Fruit fly (Drosophila melanogaster) whole organism, embryonic: ENCODE measurements around the gene RpS14a.

Experiments used
- CG11504 ChIP-seq: fragments of 200-800 bp; sonication (Bioruptor generic); optimal IDR thresholded peaks from 3 replicates; lab custom pipeline; 2019; ENCODE audit warnings: missing biosample characterization, mild to moderate bottlenecking, missing genetic modification characterization, moderate library complexity
- CG13894 ChIP-seq: fragments of 200-800 bp; sonication (Bioruptor generic); optimal IDR thresholded peaks from 3 replicates; lab custom pipeline; 2018; ENCODE audit warnings: missing biosample characterization, mild to moderate bottlenecking, missing genetic modification characterization, moderate library complexity
- CG15479 ChIP-seq: fragments of 200-800 bp; sonication (Bioruptor generic); optimal IDR thresholded peaks from 3 replicates; lab custom pipeline; 2019; ENCODE audit warnings: missing biosample characterization, mild to moderate bottlenecking, missing genetic modification characterization, moderate library complexity
- CG17829 ChIP-seq: fragments of 200-800 bp; optimal IDR thresholded peaks from 2 replicates; lab custom pipeline; 2019; ENCODE audit warnings: missing biosample characterization, mild to moderate bottlenecking, missing genetic modification characterization, moderate library complexity
- CG2116 ChIP-seq: fragments of 200-800 bp; sonication (Bioruptor generic); optimal IDR thresholded peaks from 3 replicates; lab custom pipeline; 2018; ENCODE audit warnings: missing biosample characterization, mild to moderate bottlenecking, missing genetic modification characterization
- CG31441 ChIP-seq: fragments of 200-800 bp; sonication (Bioruptor generic); IDR thresholded peaks from 2 replicates; pipeline ENCODE4 v1.3.6; 2022; ENCODE audit warnings: missing biosample characterization, missing genetic modification characterization
- CG34376 ChIP-seq: fragments of 200-800 bp; sonication (Bioruptor generic); optimal IDR thresholded peaks from 2 replicates; lab custom pipeline; 2018; ENCODE audit warnings: missing biosample characterization, mild to moderate bottlenecking, missing genetic modification characterization
- CG3847 ChIP-seq: fragments of 200-800 bp; sonication (Bioruptor generic); IDR thresholded peaks from 2 replicates; pipeline ENCODE4 v1.3.6; 2022; ENCODE audit warnings: missing biosample characterization, missing genetic modification characterization
- CG3995 ChIP-seq: fragments of 200-800 bp; sonication (Bioruptor generic); optimal IDR thresholded peaks from 3 replicates; lab custom pipeline; 2016; ENCODE audit warnings: missing biosample characterization, missing genetic modification characterization
- CG4617 ChIP-seq: fragments of 200-800 bp; sonication (Bioruptor generic); optimal IDR thresholded peaks from 3 replicates; lab custom pipeline; 2016; ENCODE audit warnings: missing biosample characterization, missing genetic modification characterization, borderline replicate concordance
- CG6272 ChIP-seq: fragments of 200-800 bp; sonication (Bioruptor generic); IDR thresholded peaks from 2 replicates; pipeline ENCODE4 v1.3.6; 2022; ENCODE audit warnings: missing biosample characterization, missing genetic modification characterization
- CG6791 ChIP-seq: fragments of 200-800 bp; sonication (Bioruptor generic); IDR thresholded peaks from 3 replicates; pipeline ENCODE4 v1.3.6; 2022; ENCODE audit warnings: missing biosample characterization, missing genetic modification characterization; ENCODE audit not compliant: partially characterized antibody
- CG6813 ChIP-seq: fragments of 200-800 bp; sonication (Bioruptor generic); optimal IDR thresholded peaks from 2 replicates; lab custom pipeline; 2017; ENCODE audit warnings: missing biosample characterization, missing genetic modification characterization, mild to moderate bottlenecking, moderate library complexity, missing genetic modification reagents
- CG7357 ChIP-seq: fragments of 200-800 bp; sonication (Bioruptor generic); IDR thresholded peaks from 3 replicates; pipeline ENCODE4 v1.3.6; 2022; ENCODE audit warnings: missing biosample characterization, missing genetic modification characterization
- CG7839 ChIP-seq: fragments of 200-800 bp; sonication (Bioruptor generic); optimal IDR thresholded peaks from 3 replicates; lab custom pipeline; 2018; ENCODE audit warnings: missing biosample characterization, mild to moderate bottlenecking, missing genetic modification characterization, moderate library complexity
- CG8478 ChIP-seq: fragments of >200 bp; optimal IDR thresholded peaks from 2 replicates; lab custom pipeline; 2018
- CG8765 ChIP-seq: fragments of 200-800 bp; sonication (Bioruptor generic); IDR thresholded peaks from 2 replicates; pipeline ENCODE4 v1.3.6; 2022; ENCODE audit warnings: missing biosample characterization, missing genetic modification characterization
- CG9727 ChIP-seq: fragments of 200-800 bp; sonication (Bioruptor generic); optimal IDR thresholded peaks from 3 replicates; lab custom pipeline; 2017; ENCODE audit warnings: missing biosample characterization, mild to moderate bottlenecking, missing genetic modification characterization
- CG9797 ChIP-seq: fragments of 200-800 bp; sonication (Bioruptor generic); optimal IDR thresholded peaks from 3 replicates; lab custom pipeline; 2018; ENCODE audit warnings: missing biosample characterization, mild to moderate bottlenecking, missing genetic modification characterization
- CG9876 ChIP-seq: fragments of 200-800 bp; sonication (Bioruptor generic); optimal IDR thresholded peaks from 2 replicates; lab custom pipeline; 2016; ENCODE audit warnings: missing biosample characterization, missing genetic modification characterization
- Kr ChIP-seq: fragments of 200-800 bp; sonication (Bioruptor generic); optimal IDR thresholded peaks from 2 replicates; lab custom pipeline; 2017; ENCODE audit warnings: missing biosample characterization, mild to moderate bottlenecking, missing genetic modification characterization
- MBD-R2 ChIP-seq: fragments of 200-800 bp; sonication (Bioruptor generic); IDR thresholded peaks from 2 replicates; pipeline ENCODE4 v1.3.6; 2022; ENCODE audit warnings: missing biosample characterization, missing genetic modification characterization
- NK7.1 ChIP-seq: fragments of 200-800 bp; sonication (Bioruptor generic); optimal IDR thresholded peaks from 3 replicates; lab custom pipeline; 2016; ENCODE audit warnings: missing biosample characterization, missing genetic modification characterization
- Poxn ChIP-seq: fragments of 200-800 bp; sonication (Bioruptor generic); IDR thresholded peaks from 2 replicates; pipeline ENCODE4 v1.3.6; 2022; ENCODE audit warnings: missing biosample characterization, missing genetic modification characterization
- Ravus ChIP-seq: fragments of 200-800 bp; sonication (Bioruptor generic); IDR thresholded peaks from 2 replicates; pipeline ENCODE4 v1.3.6; 2022; ENCODE audit warnings: missing biosample characterization, missing genetic modification characterization
- Six4 ChIP-seq: fragments of 200-800 bp; sonication (Bioruptor generic); optimal IDR thresholded peaks from 2 replicates; lab custom pipeline; 2016; ENCODE audit warnings: missing biosample characterization, missing genetic modification characterization
- Sox102F ChIP-seq: fragments of 200-800 bp; sonication (Bioruptor generic); optimal IDR thresholded peaks from 2 replicates; lab custom pipeline; 2018; ENCODE audit warnings: missing biosample characterization, mild to moderate bottlenecking, missing genetic modification characterization, moderate library complexity
- Stat92E ChIP-seq, 3 experiments: fragments of >200 bp in 2 of 3; fragments of 200-800 bp in 1 of 3; sonication (Bioruptor generic) in 1 of 3; optimal IDR thresholded peaks; 2 replicates each; lab custom pipeline; 2017 to 2019; ENCODE audit warnings: missing biosample characterization in 3 of 3, missing genetic modification characterization in 3 of 3, mild to moderate bottlenecking in 1 of 3, moderate library complexity in 1 of 3
- Usf ChIP-seq: fragments of 200-800 bp; sonication (Bioruptor generic); optimal IDR thresholded peaks from 2 replicates; lab custom pipeline; 2017; ENCODE audit warnings: missing genotype, missing biosample characterization, missing genetic modification characterization
- Xrp1 ChIP-seq: fragments of 200-800 bp; sonication (Bioruptor generic); IDR thresholded peaks from 2 replicates; pipeline ENCODE4 v1.3.6; 2022; ENCODE audit warnings: missing biosample characterization, missing genetic modification characterization
- ash1 ChIP-seq: fragments of 200-800 bp; sonication (Bioruptor generic); optimal IDR thresholded peaks from 2 replicates; lab custom pipeline; 2018; ENCODE audit warnings: missing biosample characterization, mild to moderate bottlenecking, missing genetic modification characterization
- dimm ChIP-seq: fragments of 200-800 bp; sonication (Bioruptor generic); IDR thresholded peaks from 2 replicates; pipeline ENCODE4 v1.3.6; 2022; ENCODE audit warnings: missing biosample characterization, missing genetic modification characterization
- dm ChIP-seq: fragments of 200-800 bp; sonication (Bioruptor generic); optimal IDR thresholded peaks from 3 replicates; lab custom pipeline; 2016; ENCODE audit warnings: missing biosample characterization, missing genetic modification characterization
- esg ChIP-seq: fragments of 200-800 bp; sonication (Bioruptor generic); conservative IDR thresholded peaks from 2 replicates; pipeline ENCODE4 v1.3.6; 2022; ENCODE audit warnings: missing biosample characterization, missing genetic modification characterization
- gem ChIP-seq: fragments of 200-800 bp; sonication (Bioruptor generic); optimal IDR thresholded peaks from 2 replicates; lab custom pipeline; 2019; ENCODE audit warnings: missing biosample characterization, mild to moderate bottlenecking, missing genetic modification characterization, moderate library complexity
- gro ChIP-seq: fragments of 200-800 bp; sonication (Bioruptor generic); optimal IDR thresholded peaks from 2 replicates; lab custom pipeline; 2016; ENCODE audit warnings: missing biosample characterization, missing genetic modification characterization
- ham ChIP-seq: fragments of 200-800 bp; sonication (Bioruptor generic); IDR thresholded peaks from 2 replicates; pipeline ENCODE4 v1.3.6; 2022; ENCODE audit warnings: missing biosample characterization, missing genetic modification characterization
- jigr1 ChIP-seq: fragments of 200-800 bp; sonication (Bioruptor generic); IDR thresholded peaks from 3 replicates; pipeline ENCODE4 v1.3.6; 2022; ENCODE audit warnings: missing biosample characterization, missing genetic modification characterization
- knrl ChIP-seq: fragments of 200-800 bp; sonication (Bioruptor generic); IDR thresholded peaks from 3 replicates; pipeline ENCODE4 v1.3.6; 2022; ENCODE audit warnings: missing biosample characterization, missing genetic modification characterization; ENCODE audit not compliant: partially characterized antibody
- mld ChIP-seq: fragments of 200-800 bp; sonication (Bioruptor generic); IDR thresholded peaks from 3 replicates; pipeline ENCODE4 v1.3.6; 2022; ENCODE audit warnings: missing biosample characterization, missing genetic modification characterization; ENCODE audit not compliant: partially characterized antibody
- nmo ChIP-seq: fragments of 200-800 bp; sonication (Bioruptor generic); optimal IDR thresholded peaks from 2 replicates; lab custom pipeline; 2018; ENCODE audit warnings: missing biosample characterization, mild to moderate bottlenecking, missing genetic modification characterization, moderate library complexity
- onecut ChIP-seq: fragments of 200-800 bp; sonication (Bioruptor generic); IDR thresholded peaks from 2 replicates; pipeline ENCODE4 v1.3.6; 2022; ENCODE audit warnings: missing biosample characterization, missing genetic modification characterization
- pan ChIP-seq, 4 experiments: fragments of >200 bp in 3 of 4; fragments of 200-800 bp in 1 of 4; sonication (Bioruptor generic) in 1 of 4; optimal IDR thresholded peaks in 3 of 4; IDR thresholded peaks in 1 of 4; 2 replicates each; pipeline versions ENCODE4 v1.3.6 to Lab custom; 2017 to 2022; ENCODE audit warnings: missing biosample characterization in 2 of 4, missing genetic modification characterization in 2 of 4, mixed read lengths in 1 of 4
- pzg ChIP-seq: fragments of 200-800 bp; sonication (Bioruptor generic); optimal IDR thresholded peaks from 3 replicates; lab custom pipeline; 2018; ENCODE audit warnings: missing biosample characterization, mild to moderate bottlenecking, missing genetic modification characterization, moderate library complexity
- schlank ChIP-seq: fragments of 200-800 bp; sonication (Bioruptor generic); optimal IDR thresholded peaks from 2 replicates; lab custom pipeline; 2018; ENCODE audit warnings: missing biosample characterization, mild to moderate bottlenecking, missing genetic modification characterization
- sd ChIP-seq: fragments of 200-800 bp; sonication (Bioruptor generic); optimal IDR thresholded peaks from 3 replicates; lab custom pipeline; 2018; ENCODE audit warnings: missing biosample characterization, mild to moderate bottlenecking, missing genetic modification characterization, moderate library complexity
- stwl ChIP-seq: fragments of 200-800 bp; sonication (Bioruptor generic); optimal IDR thresholded peaks from 3 replicates; lab custom pipeline; 2018; ENCODE audit warnings: missing biosample characterization, mild to moderate bottlenecking, missing genetic modification characterization, moderate library complexity
- tna ChIP-seq: fragments of 200-800 bp; sonication (Bioruptor generic); IDR thresholded peaks from 2 replicates; pipeline ENCODE4 v1.3.6; 2022; ENCODE audit warnings: missing biosample characterization, missing genetic modification characterization; ENCODE audit not compliant: partially characterized antibody
- unpg ChIP-seq: fragments of 200-800 bp; sonication (Bioruptor generic); optimal IDR thresholded peaks from 3 replicates; lab custom pipeline; 2018; ENCODE audit warnings: missing biosample characterization, mild to moderate bottlenecking, missing genetic modification characterization, moderate library complexity
- vfl ChIP-seq: fragments of 200-800 bp; sonication (Bioruptor generic); optimal IDR thresholded peaks from 2 replicates; lab custom pipeline; 2016; ENCODE audit warnings: missing biosample characterization, missing genetic modification characterization
- zf30C ChIP-seq: fragments of 200-800 bp; sonication (Bioruptor generic); optimal IDR thresholded peaks from 3 replicates; lab custom pipeline; 2018; ENCODE audit warnings: missing biosample characterization, mild to moderate bottlenecking, missing genetic modification characterization

RpS14a gene

dm6 chrX:7892539-7892899, 41.0 kb upstream of the RpS14a start (continued):
- TF ChIP-seq dm (GFP tag; lab: Kevin White, UChicago) (no peak), gro (GFP tag; lab: Kevin White, UChicago) (no peak), schlank (tag; lab: Kevin White, UChicago) (no peak), unpg (GFP tag; lab: Kevin White, UChicago) (peak; percentile 13), zf30C (GFP tag; lab: Kevin White, UChicago) (no peak), nmo (GFP tag; lab: Kevin White, UChicago) (peak; percentile 5), CG11504 (tag; lab: Kevin White, UChicago) (peak; percentile 21), CG7357 (GFP tag; lab: Robert Waterston, UW) (no peak), Six4 (no peak), Usf (no peak), pan (optimal IDR thresholded peaks at IDR 0.05; lab: Kevin White, UChicago) (no peak), pan (GFP tag; optimal IDR thresholded peaks at IDR 0.05 in 1 of 2, IDR thresholded peaks at IDR 0.05 in 1 of 2) (no peak), CG6272 (no peak), knrl (GFP tag; lab: Robert Waterston, UW) (no peak), CG15479 (no peak), CG34376 (GFP tag; lab: Kevin White, UChicago) (no peak), CG3995 (no peak), CG4617 (GFP tag; lab: Kevin White, UChicago) (no peak), tna (no peak), jigr1 (GFP tag; lab: Robert Waterston, UW) (no peak), onecut (GFP tag; lab: Robert Waterston, UW) (no peak), stwl (tag; lab: Kevin White, UChicago) (no peak), CG2116 (no peak), Sox102F (no peak), ash1 (GFP tag; lab: Kevin White, UChicago) (no peak), CG6791 (GFP tag; lab: Robert Waterston, UW) (no peak), Kr (no peak), CG8478 (lab: Kevin White, UChicago) (no peak), CG9876 (GFP tag; lab: Kevin White, UChicago) (no peak), Xrp1 (GFP tag; lab: Robert Waterston, UW) (peak; percentile 42; the same call in 1 of the 2 replicates), CG31441 (GFP tag; lab: Robert Waterston, UW) (0 out of 2 replicates have a peak, but pooled peaks have one; percentile 15), MBD-R2 (GFP tag; lab: Robert Waterston, UW) (no peak), NK7.1 (no peak), ham (no peak), mld (GFP tag; lab: Robert Waterston, UW) (no peak), CG8765 (GFP tag; lab: Robert Waterston, UW) (no peak), vfl (GFP tag; lab: Kevin White, UChicago) (no peak), CG9727 (GFP tag; lab: Kevin White, UChicago) (peak; percentile 25), dimm (no peak), gem (tag; lab: Kevin White, UChicago) (peak; percentile 59), Stat92E (GFP tag; optimal IDR thresholded peaks at IDR 0.05; lab: Kevin White, UChicago) (no peak), CG13894 (tag; lab: Kevin White, UChicago) (no peak), Ravus (no peak), Poxn (no peak), CG7839 (tag; lab: Kevin White, UChicago) (peak; percentile 1), sd (no peak), pzg (GFP tag; lab: Kevin White, UChicago) (no peak), CG3847 (GFP tag; lab: Robert Waterston, UW) (no peak), esg (GFP tag; lab: Robert Waterston, UW) (no peak), CG6813 (GFP tag; lab: Kevin White, UChicago) (no peak), CG9797 (no peak), CG17829 (tag; lab: Kevin White, UChicago) (peak; percentile 4)
